Worm (Caenorhabditis elegans) whole organism, late embryonic: ENCODE results near the gene F26F12.2.

ENCODE experiments used
- C08G9.2 ChIP-seq: sonication (generic microtip); optimal IDR thresholded peaks from 2 replicates; lab custom pipeline; 2016; ENCODE audit warnings: mild to moderate bottlenecking, missing genetic modification characterization, moderate library complexity, missing compliant biosample characterization
- C38D4.7 ChIP-seq: fragments of 200-800 bp; sonication (Bioruptor generic); optimal IDR thresholded peaks from 2 replicates; lab custom pipeline; 2018; ENCODE audit warnings: mild to moderate bottlenecking, missing genetic modification characterization, moderate library complexity, missing compliant biosample characterization
- F13H6.1 ChIP-seq: sonication (generic microtip); optimal IDR thresholded peaks from 2 replicates; lab custom pipeline; 2016; ENCODE audit warnings: missing genetic modification characterization, missing compliant biosample characterization
- Y22D7AL.16 ChIP-seq: sonication (generic microtip); optimal IDR thresholded peaks from 2 replicates; lab custom pipeline; 2016; ENCODE audit warnings: missing genetic modification characterization, missing compliant biosample characterization
- ahr-1 ChIP-seq: sonication (generic microtip); optimal IDR thresholded peaks from 2 replicates; lab custom pipeline; 2016; ENCODE audit warnings: missing genetic modification characterization, missing compliant biosample characterization
- ama-1 ChIP-seq: fragments of 150-350 bp; optimal IDR thresholded peaks from 2 replicates; lab custom pipeline; 2014
- ceh-14 ChIP-seq: sonication (generic microtip); optimal IDR thresholded peaks from 2 replicates; lab custom pipeline; 2016; ENCODE audit warnings: missing genotype, missing genetic modification characterization, missing compliant biosample characterization
- ceh-18 ChIP-seq: sonication (generic microtip); optimal IDR thresholded peaks from 2 replicates; lab custom pipeline; 2016; ENCODE audit warnings: missing genetic modification characterization, missing compliant biosample characterization
- ceh-19 ChIP-seq: fragments of 200-800 bp; sonication (Bioruptor generic); optimal IDR thresholded peaks from 2 replicates; lab custom pipeline; 2018; ENCODE audit warnings: mild to moderate bottlenecking, missing genetic modification characterization, missing compliant biosample characterization
- ceh-22 ChIP-seq: sonication (generic microtip); optimal IDR thresholded peaks from 2 replicates; lab custom pipeline; 2017; ENCODE audit warnings: missing biosample characterization, missing genetic modification characterization
- ceh-31 ChIP-seq: sonication (generic microtip); optimal IDR thresholded peaks from 2 replicates; lab custom pipeline; 2016; ENCODE audit warnings: missing genetic modification characterization, missing compliant biosample characterization
- ceh-34 ChIP-seq: sonication (generic microtip); optimal IDR thresholded peaks from 2 replicates; lab custom pipeline; 2016; ENCODE audit warnings: mild to moderate bottlenecking, missing genetic modification characterization, missing compliant biosample characterization
- ceh-45 ChIP-seq: fragments of 200-800 bp; sonication (Bioruptor generic); IDR thresholded peaks from 2 replicates; pipeline ENCODE4 v1.3.6; 2022; ENCODE audit warnings: missing genetic modification reagents, missing genetic modification characterization, missing compliant biosample characterization
- ceh-48 ChIP-seq: sonication (generic microtip); optimal IDR thresholded peaks from 2 replicates; lab custom pipeline; 2016; ENCODE audit warnings: missing genetic modification characterization, inconsistent platforms, missing compliant biosample characterization
- ceh-6 ChIP-seq: fragments of 200-800 bp; sonication (Bioruptor generic); optimal IDR thresholded peaks from 2 replicates; lab custom pipeline; 2018; ENCODE audit warnings: mild to moderate bottlenecking, missing genetic modification characterization, missing compliant biosample characterization
- dmd-4 ChIP-seq: sonication (generic microtip); optimal IDR thresholded peaks from 2 replicates; lab custom pipeline; 2016; ENCODE audit warnings: borderline replicate concordance, missing genetic modification characterization, missing compliant biosample characterization
- elt-2 ChIP-seq: sonication (generic microtip); optimal IDR thresholded peaks from 2 replicates; lab custom pipeline; 2016; ENCODE audit warnings: missing genetic modification reagents, missing genetic modification characterization, missing compliant biosample characterization
- elt-4 ChIP-seq: sonication (generic microtip); optimal IDR thresholded peaks from 2 replicates; lab custom pipeline; 2016; ENCODE audit warnings: missing genetic modification characterization, missing compliant biosample characterization
- ets-4 ChIP-seq: sonication (generic microtip); optimal IDR thresholded peaks from 2 replicates; lab custom pipeline; 2016; ENCODE audit warnings: missing genetic modification characterization, missing compliant biosample characterization
- fkh-10 ChIP-seq: fragments of 150-350 bp; optimal IDR thresholded peaks from 2 replicates; lab custom pipeline; 2014; ENCODE audit warnings: missing biosample characterization, missing genetic modification reagents, missing genetic modification characterization
- hlh-30 ChIP-seq: sonication (generic microtip); optimal IDR thresholded peaks from 2 replicates; lab custom pipeline; 2017; ENCODE audit warnings: antibody characterized with exemption, missing genetic modification characterization, missing compliant biosample characterization; ENCODE audit not compliant: insufficient read depth
- hlh-6 ChIP-seq: sonication (generic microtip); optimal IDR thresholded peaks from 2 replicates; lab custom pipeline; 2016; ENCODE audit warnings: missing genotype, missing genetic modification characterization, missing compliant biosample characterization
- hlh-8 ChIP-seq: sonication (generic microtip); optimal IDR thresholded peaks from 2 replicates; lab custom pipeline; 2016; ENCODE audit warnings: missing genotype, missing genetic modification characterization, missing compliant biosample characterization
- lin-11 ChIP-seq: fragments of 200-800 bp; sonication (Bioruptor generic); optimal IDR thresholded peaks from 2 replicates; lab custom pipeline; 2018; ENCODE audit warnings: mild to moderate bottlenecking, missing genetic modification characterization, missing compliant biosample characterization
- mec-3 ChIP-seq: sonication (generic microtip); optimal IDR thresholded peaks from 2 replicates; lab custom pipeline; 2016; ENCODE audit warnings: borderline replicate concordance, missing genetic modification characterization, missing compliant biosample characterization
- odd-2 ChIP-seq: sonication (generic microtip); optimal IDR thresholded peaks from 2 replicates; lab custom pipeline; 2017; ENCODE audit warnings: antibody characterized with exemption, mild to moderate bottlenecking, missing genetic modification characterization, missing compliant biosample characterization
- pat-9 ChIP-seq: fragments of 200-800 bp; sonication (Bioruptor generic); optimal IDR thresholded peaks from 2 replicates; lab custom pipeline; 2018; ENCODE audit warnings: mild to moderate bottlenecking, missing genetic modification characterization, moderate library complexity, missing compliant biosample characterization
- pax-1 ChIP-seq: fragments of 150-350 bp; optimal IDR thresholded peaks from 2 replicates; lab custom pipeline; 2014; ENCODE audit warnings: missing biosample characterization, missing genetic modification characterization
- pqm-1 ChIP-seq: sonication (generic microtip); optimal IDR thresholded peaks from 2 replicates; lab custom pipeline; 2016; ENCODE audit warnings: missing genetic modification characterization, missing compliant biosample characterization
- pros-1 ChIP-seq: fragments of 150-350 bp; optimal IDR thresholded peaks from 2 replicates; lab custom pipeline; 2014; ENCODE audit warnings: missing biosample characterization, missing genetic modification reagents, missing genetic modification characterization
- ref-2 ChIP-seq: sonication (generic microtip); optimal IDR thresholded peaks from 2 replicates; lab custom pipeline; 2016; ENCODE audit warnings: missing genetic modification characterization, missing compliant biosample characterization
- rnt-1 ChIP-seq: sonication (generic microtip); optimal IDR thresholded peaks from 2 replicates; lab custom pipeline; 2016; ENCODE audit warnings: missing genetic modification characterization, missing compliant biosample characterization
- sox-2 ChIP-seq: fragments of 200-800 bp; sonication (Bioruptor generic); IDR thresholded peaks from 2 replicates; pipeline ENCODE4 v1.3.6; 2022; ENCODE audit warnings: missing genetic modification reagents, missing genetic modification characterization, missing compliant biosample characterization
- tbx-2 ChIP-seq: sonication (generic microtip); optimal IDR thresholded peaks from 2 replicates; lab custom pipeline; 2016; ENCODE audit warnings: missing genetic modification characterization, missing compliant biosample characterization
- tbx-7 ChIP-seq: sonication (generic microtip); optimal IDR thresholded peaks from 2 replicates; lab custom pipeline; 2016; ENCODE audit warnings: missing genotype, missing genetic modification characterization, missing compliant biosample characterization
- ttx-3 ChIP-seq: sonication (generic microtip); optimal IDR thresholded peaks from 2 replicates; lab custom pipeline; 2016; ENCODE audit warnings: missing genetic modification reagents, missing genetic modification characterization, missing compliant biosample characterization
- unc-42 ChIP-seq: sonication (generic microtip); optimal IDR thresholded peaks from 2 replicates; lab custom pipeline; 2016; ENCODE audit warnings: missing genotype, missing genetic modification characterization, missing compliant biosample characterization
- unc-55 ChIP-seq: sonication (generic microtip); optimal IDR thresholded peaks from 2 replicates; lab custom pipeline; 2017; ENCODE audit warnings: missing biosample characterization, missing genetic modification reagents, missing genetic modification characterization
- ztf-16 ChIP-seq: sonication (generic microtip); optimal IDR thresholded peaks from 2 replicates; lab custom pipeline; 2017; ENCODE audit warnings: missing genetic modification characterization, missing compliant biosample characterization

Gene F26F12.2

DNA sequence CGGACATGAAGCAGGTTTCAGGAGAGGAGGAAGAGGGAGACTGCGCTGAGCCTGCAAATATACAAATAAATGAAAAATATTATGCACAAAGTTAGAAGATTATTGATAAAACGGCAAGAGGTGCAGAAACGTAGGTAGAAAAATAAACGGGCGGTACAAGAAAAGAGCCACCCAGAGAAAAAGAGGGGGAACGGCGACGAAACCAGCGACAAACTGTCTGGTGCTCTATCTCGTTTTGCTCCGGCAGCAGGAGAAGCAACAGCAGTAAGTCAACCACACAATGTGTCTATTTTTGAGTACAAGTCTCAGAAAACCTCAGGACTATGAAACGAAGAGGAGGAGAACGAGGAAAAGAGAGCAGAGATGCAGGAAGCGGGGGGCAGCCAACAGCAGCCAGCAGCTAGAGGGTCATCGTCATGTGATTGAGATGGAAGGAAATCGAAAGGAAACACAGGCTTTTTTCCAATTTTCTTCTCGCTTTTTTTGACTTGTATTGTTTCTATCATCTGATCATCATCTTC is 7.3 kb upstream of the F26F12.2 start, which contains the start of gene F26F12.3 (continued):
- peak; percentile 5 for TF ChIP-seq ref-2 (tag; lab: Kevin White, UChicago)
- peak; percentile 23 for TF ChIP-seq unc-42 (tag; lab: Kevin White, UChicago)
- no peak for TF ChIP-seq C08G9.2 (tag; lab: Kevin White, UChicago)
- TF ChIP-seq pax-1 (tag; lab: Kevin White, UChicago): no peak
- TF ChIP-seq lin-11 (tag; lab: Kevin White, UChicago): no peak
- TF ChIP-seq fkh-10 (GFP tag; lab: Kevin White, UChicago): no peak
- TF ChIP-seq hlh-30 (tag; lab: Kevin White, UChicago): peak; percentile 86
- TF ChIP-seq ceh-48: no peak
- TF ChIP-seq ceh-34 (tag; lab: Kevin White, UChicago): peak; percentile 8
- no peak for TF ChIP-seq ztf-16 (tag; lab: Kevin White, UChicago)
- no peak for TF ChIP-seq sox-2
- no peak for TF ChIP-seq elt-4
- TF ChIP-seq ceh-19 (GFP tag; lab: Kevin White, UChicago): no peak
- TF ChIP-seq ceh-6 (GFP tag; lab: Kevin White, UChicago): no peak
- no peak for TF ChIP-seq hlh-6
- no peak for TF ChIP-seq C38D4.7
- TF ChIP-seq ceh-14: no peak
- TF ChIP-seq ets-4 (tag; lab: Kevin White, UChicago): peak; percentile 3
- peak; percentile 24 for TF ChIP-seq F13H6.1 (tag; lab: Kevin White, UChicago)
- TF ChIP-seq ceh-31 (tag; lab: Kevin White, UChicago): peak; percentile 38
- no peak for TF ChIP-seq rnt-1

ce11 chrV:5845162-5845561 is 6.7 kb upstream of the F26F12.2 start:
- no peak for TF ChIP-seq ceh-18
- no peak for TF ChIP-seq ceh-45 (GFP tag; lab: Robert Waterston, UW)
- no peak for TF ChIP-seq dmd-4 (tag; lab: Kevin White, UChicago)
- TF ChIP-seq odd-2 (tag; lab: Kevin White, UChicago): no peak

DNA sequence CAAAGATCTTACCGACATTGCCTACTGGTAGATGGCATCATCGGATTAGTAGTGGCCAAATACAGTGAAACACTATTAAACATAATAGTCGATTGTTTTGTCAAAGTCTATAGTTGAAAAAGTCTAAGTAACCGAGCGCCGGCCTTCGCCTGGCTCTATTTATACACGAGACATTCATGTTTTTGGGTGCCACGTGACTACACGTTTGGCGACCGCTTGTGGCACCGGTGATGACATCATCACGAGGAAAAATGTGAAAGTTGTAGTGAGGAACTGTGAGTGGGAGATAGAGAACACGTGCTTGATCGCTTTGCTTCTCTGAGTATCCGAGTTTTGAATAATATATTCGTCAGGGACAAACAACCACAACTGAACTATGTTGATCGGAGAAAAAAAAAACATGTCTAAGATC is 5.9 kb upstream of the F26F12.2 start:
- TF ChIP-seq odd-2 (tag; lab: Kevin White, UChicago): no peak
- no peak for TF ChIP-seq pros-1 (tag; lab: Kevin White, UChicago)
- TF ChIP-seq tbx-2 (tag; lab: Kevin White, UChicago): no peak
- peak; percentile 73 for TF ChIP-seq hlh-30 (tag; lab: Kevin White, UChicago)
- no peak for TF ChIP-seq hlh-8 (tag; lab: Kevin White, UChicago)

DNA sequence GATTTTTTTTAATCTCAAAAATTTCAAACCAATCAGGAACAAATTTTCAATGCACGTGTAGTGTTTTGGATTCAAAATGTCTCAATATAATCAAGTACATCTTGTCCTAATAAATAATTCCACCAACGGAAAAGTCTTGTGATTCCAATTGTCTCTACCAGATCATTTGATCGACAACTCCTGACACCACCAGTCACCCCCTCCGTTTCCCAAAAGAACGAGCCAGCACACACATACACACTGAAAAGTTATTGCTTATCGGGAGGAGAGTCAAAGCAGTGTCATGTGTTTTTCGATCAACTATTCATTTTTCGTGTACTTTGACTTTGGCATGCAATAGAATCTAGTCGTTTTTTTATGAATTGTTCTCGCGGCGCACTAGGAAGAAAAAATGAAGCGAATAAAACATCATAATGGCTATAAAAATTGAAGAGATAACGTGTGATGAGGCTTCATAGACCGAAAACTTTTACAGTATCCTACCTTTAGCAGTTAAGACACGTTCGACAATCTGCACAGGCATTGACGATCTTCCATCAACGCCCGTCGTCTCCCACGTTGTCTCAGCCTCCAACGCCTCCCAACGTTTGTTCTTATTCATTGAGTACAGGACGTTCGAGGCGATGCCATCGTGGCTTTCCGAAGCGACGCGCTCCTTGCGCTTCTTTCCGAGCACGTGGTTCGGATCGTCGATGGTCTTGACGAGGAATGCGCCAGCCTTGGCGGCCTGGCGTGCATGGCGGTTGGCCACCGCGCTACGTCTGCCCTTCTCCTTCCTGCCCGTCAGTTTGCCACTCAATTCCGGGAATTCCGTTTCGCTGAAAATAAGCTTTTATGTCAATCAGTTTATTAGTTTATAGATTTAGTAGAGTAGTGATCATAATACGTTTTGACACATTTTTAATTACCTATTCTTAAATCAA is 5.3 kb upstream of the F26F12.2 start:
- TF ChIP-seq tbx-7 (no peak), pqm-1 (tag; lab: Kevin White, UChicago) (no peak), ceh-22 (no peak), unc-42 (tag; lab: Kevin White, UChicago) (peak; percentile 9), rnt-1 (no peak), Y22D7AL.16 (no peak), F13H6.1 (tag; lab: Kevin White, UChicago) (peak; percentile 10), ama-1 (lab: Kevin White, UChicago) (no peak), unc-55 (GFP tag; lab: Kevin White, UChicago) (no peak), ref-2 (tag; lab: Kevin White, UChicago) (no peak), elt-4 (no peak), ahr-1 (no peak), hlh-8 (tag; lab: Kevin White, UChicago) (no peak), mec-3 (tag; lab: Kevin White, UChicago) (no peak), elt-2 (tag; lab: Kevin White, UChicago) (no peak), hlh-30 (tag; lab: Kevin White, UChicago) (peak; percentile 53), ttx-3 (no peak), tbx-2 (tag; lab: Kevin White, UChicago) (peak; percentile 23), pat-9 (tag; lab: Kevin White, UChicago) (no peak), hlh-6 (no peak), ceh-45 (GFP tag; lab: Robert Waterston, UW) (no peak)
